Worm (Caenorhabditis elegans) whole organism, late embryonic: Measurements from ENCODE around the gene C51E3.10.

Experiments
- C08G9.2 ChIP-seq: sonication (generic microtip); optimal IDR thresholded peaks from 2 replicates; lab custom pipeline; 2016; ENCODE audit warnings: mild to moderate bottlenecking, missing genetic modification characterization, moderate library complexity, missing compliant biosample characterization
- F13H6.1 ChIP-seq: sonication (generic microtip); optimal IDR thresholded peaks from 2 replicates; lab custom pipeline; 2016; ENCODE audit warnings: missing genetic modification characterization, missing compliant biosample characterization
- K02D7.2 ChIP-seq: sonication (generic microtip); optimal IDR thresholded peaks from 2 replicates; lab custom pipeline; 2017; ENCODE audit warnings: mild to moderate bottlenecking, missing genetic modification characterization, missing compliant biosample characterization
- K09A11.1 ChIP-seq: sonication (generic microtip); optimal IDR thresholded peaks from 2 replicates; lab custom pipeline; 2017; ENCODE audit warnings: antibody characterized with exemption, mild to moderate bottlenecking, missing genetic modification characterization, missing compliant biosample characterization; ENCODE audit not compliant: insufficient read depth
- Y22D7AL.16 ChIP-seq: sonication (generic microtip); optimal IDR thresholded peaks from 2 replicates; lab custom pipeline; 2016; ENCODE audit warnings: missing genetic modification characterization, missing compliant biosample characterization
- ahr-1 ChIP-seq: sonication (generic microtip); optimal IDR thresholded peaks from 2 replicates; lab custom pipeline; 2016; ENCODE audit warnings: missing genetic modification characterization, missing compliant biosample characterization
- ama-1 ChIP-seq: fragments of 150-350 bp; optimal IDR thresholded peaks from 2 replicates; lab custom pipeline; 2014
- ceh-19 ChIP-seq: fragments of 200-800 bp; sonication (Bioruptor generic); optimal IDR thresholded peaks from 2 replicates; lab custom pipeline; 2018; ENCODE audit warnings: mild to moderate bottlenecking, missing genetic modification characterization, missing compliant biosample characterization
- ceh-2 ChIP-seq: sonication (generic microtip); optimal IDR thresholded peaks from 2 replicates; lab custom pipeline; 2016; ENCODE audit warnings: missing genotype, missing genetic modification characterization, missing compliant biosample characterization
- ceh-24 ChIP-seq: sonication (generic microtip); optimal IDR thresholded peaks from 2 replicates; lab custom pipeline; 2016; ENCODE audit warnings: mild to moderate bottlenecking, missing genetic modification characterization, missing compliant biosample characterization
- ceh-30 ChIP-seq: fragments of 150-350 bp; optimal IDR thresholded peaks from 2 replicates; lab custom pipeline; 2014; ENCODE audit warnings: missing biosample characterization, missing genetic modification characterization
- ceh-34 ChIP-seq: sonication (generic microtip); optimal IDR thresholded peaks from 2 replicates; lab custom pipeline; 2016; ENCODE audit warnings: mild to moderate bottlenecking, missing genetic modification characterization, missing compliant biosample characterization
- ceh-45 ChIP-seq: fragments of 200-800 bp; sonication (Bioruptor generic); IDR thresholded peaks from 2 replicates; pipeline ENCODE4 v1.3.6; 2022; ENCODE audit warnings: missing genetic modification reagents, missing genetic modification characterization, missing compliant biosample characterization
- ceh-48 ChIP-seq: sonication (generic microtip); optimal IDR thresholded peaks from 2 replicates; lab custom pipeline; 2016; ENCODE audit warnings: missing genetic modification characterization, inconsistent platforms, missing compliant biosample characterization
- ceh-6 ChIP-seq: fragments of 200-800 bp; sonication (Bioruptor generic); optimal IDR thresholded peaks from 2 replicates; lab custom pipeline; 2018; ENCODE audit warnings: mild to moderate bottlenecking, missing genetic modification characterization, missing compliant biosample characterization
- ceh-9 ChIP-seq: sonication (generic microtip); optimal IDR thresholded peaks from 2 replicates; lab custom pipeline; 2016; ENCODE audit warnings: mild to moderate bottlenecking, missing genetic modification characterization, inconsistent platforms, missing compliant biosample characterization
- che-1 ChIP-seq: sonication (generic microtip); optimal IDR thresholded peaks from 2 replicates; lab custom pipeline; 2016; ENCODE audit warnings: mild to moderate bottlenecking, missing genetic modification characterization, missing compliant biosample characterization
- dve-1 ChIP-seq: sonication (generic microtip); optimal IDR thresholded peaks from 2 replicates; lab custom pipeline; 2017; ENCODE audit warnings: antibody characterized with exemption, mild to moderate bottlenecking, missing genetic modification characterization, missing compliant biosample characterization
- elt-2 ChIP-seq: sonication (generic microtip); optimal IDR thresholded peaks from 2 replicates; lab custom pipeline; 2016; ENCODE audit warnings: missing genetic modification reagents, missing genetic modification characterization, missing compliant biosample characterization
- eyg-1 ChIP-seq: sonication (generic microtip); optimal IDR thresholded peaks from 2 replicates; lab custom pipeline; 2016; ENCODE audit warnings: missing genotype, missing genetic modification characterization, missing compliant biosample characterization
- fkh-6 ChIP-seq: sonication (generic microtip); optimal IDR thresholded peaks from 2 replicates; lab custom pipeline; 2016; ENCODE audit warnings: missing genetic modification characterization, missing compliant biosample characterization
- gmeb-2 ChIP-seq: sonication (generic microtip); optimal IDR thresholded peaks from 2 replicates; lab custom pipeline; 2016; ENCODE audit warnings: missing genetic modification characterization, inconsistent platforms, missing compliant biosample characterization
- hlh-15 ChIP-seq: sonication (generic microtip); optimal IDR thresholded peaks from 2 replicates; lab custom pipeline; 2016; ENCODE audit warnings: missing genetic modification characterization, missing compliant biosample characterization
- hlh-30 ChIP-seq: sonication (generic microtip); optimal IDR thresholded peaks from 2 replicates; lab custom pipeline; 2017; ENCODE audit warnings: antibody characterized with exemption, missing genetic modification characterization, missing compliant biosample characterization; ENCODE audit not compliant: insufficient read depth
- hlh-6 ChIP-seq: sonication (generic microtip); optimal IDR thresholded peaks from 2 replicates; lab custom pipeline; 2016; ENCODE audit warnings: missing genotype, missing genetic modification characterization, missing compliant biosample characterization
- hlh-8 ChIP-seq: sonication (generic microtip); optimal IDR thresholded peaks from 2 replicates; lab custom pipeline; 2016; ENCODE audit warnings: missing genotype, missing genetic modification characterization, missing compliant biosample characterization
- lim-6 ChIP-seq: sonication (generic microtip); optimal IDR thresholded peaks from 2 replicates; lab custom pipeline; 2016; ENCODE audit warnings: missing genetic modification characterization, missing compliant biosample characterization
- nfya-1 ChIP-seq: sonication (generic microtip); optimal IDR thresholded peaks from 2 replicates; lab custom pipeline; 2017; ENCODE audit warnings: missing genetic modification characterization, mild to moderate bottlenecking, missing compliant biosample characterization, antibody characterized with exemption, moderate library complexity
- nhr-11 ChIP-seq: fragments of 150-350 bp; optimal IDR thresholded peaks from 2 replicates; lab custom pipeline; 2014; ENCODE audit warnings: missing biosample characterization, missing genetic modification characterization
- nhr-232 ChIP-seq: sonication (generic microtip); optimal IDR thresholded peaks from 2 replicates; lab custom pipeline; 2016; ENCODE audit warnings: missing genetic modification characterization, missing compliant biosample characterization
- pag-3 ChIP-seq: sonication (generic microtip); optimal IDR thresholded peaks from 2 replicates; lab custom pipeline; 2016; ENCODE audit warnings: missing compliant biosample characterization, missing genetic modification characterization, borderline replicate concordance
- pqm-1 ChIP-seq: sonication (generic microtip); optimal IDR thresholded peaks from 2 replicates; lab custom pipeline; 2016; ENCODE audit warnings: missing genetic modification characterization, missing compliant biosample characterization
- sox-2 ChIP-seq: fragments of 200-800 bp; sonication (Bioruptor generic); IDR thresholded peaks from 2 replicates; pipeline ENCODE4 v1.3.6; 2022; ENCODE audit warnings: missing genetic modification reagents, missing genetic modification characterization, missing compliant biosample characterization
- sox-4 ChIP-seq: sonication (generic microtip); optimal IDR thresholded peaks from 2 replicates; lab custom pipeline; 2017; ENCODE audit warnings: mild to moderate bottlenecking, missing genetic modification characterization, inconsistent platforms, missing compliant biosample characterization
- syd-9 ChIP-seq: sonication (generic microtip); optimal IDR thresholded peaks from 2 replicates; lab custom pipeline; 2016; ENCODE audit warnings: mild to moderate bottlenecking, missing genetic modification characterization, moderate library complexity, missing compliant biosample characterization
- tbx-7 ChIP-seq: sonication (generic microtip); optimal IDR thresholded peaks from 2 replicates; lab custom pipeline; 2016; ENCODE audit warnings: missing genotype, missing genetic modification characterization, missing compliant biosample characterization
- ttx-3 ChIP-seq: sonication (generic microtip); optimal IDR thresholded peaks from 2 replicates; lab custom pipeline; 2016; ENCODE audit warnings: missing genetic modification reagents, missing genetic modification characterization, missing compliant biosample characterization
- unc-3 ChIP-seq, 2 experiments: fragments of 200-800 bp in 1 of 2; sonication (Bioruptor generic) in 1 of 2; sonication (generic microtip) in 1 of 2; conservative IDR thresholded peaks in 1 of 2; optimal IDR thresholded peaks in 1 of 2; 2 replicates each; pipeline versions ENCODE4 v1.3.6 to Lab custom; 2016 to 2022; ENCODE audit warnings: missing compliant biosample characterization in 2 of 2, missing genetic modification characterization in 2 of 2, missing genetic modification reagents in 1 of 2
- unc-86 ChIP-seq: sonication (generic microtip); optimal IDR thresholded peaks from 2 replicates; lab custom pipeline; 2016; ENCODE audit warnings: missing genetic modification characterization, missing compliant biosample characterization
- zip-5 ChIP-seq: sonication (generic microtip); optimal IDR thresholded peaks from 2 replicates; lab custom pipeline; 2016; ENCODE audit warnings: missing genetic modification characterization, missing compliant biosample characterization

C51E3.10 gene

ce11 chrV:10185719-10186118 lies 24.8 kb upstream of the C51E3.10 start, which contains the start of gene ZK856.18:
Gene ZK856.18, minus strand, starts transcription at chrV:10186007.
- TF ChIP-seq ceh-45, result no peak
- TF ChIP-seq fkh-6 (tag; lab: Kevin White, UChicago), result no peak
- TF ChIP-seq unc-3 (GFP tag; conservative IDR thresholded peaks at IDR 0.05; lab: Robert Waterston, UW), result no peak
- TF ChIP-seq unc-3 (tag; optimal IDR thresholded peaks at IDR 0.05; lab: Kevin White, UChicago), result no peak
- no peak for TF ChIP-seq hlh-30 (tag; lab: Kevin White, UChicago)
- no peak for TF ChIP-seq ceh-30
- TF ChIP-seq hlh-15, result no peak
- TF ChIP-seq tbx-7 (tag; lab: Kevin White, UChicago), result no peak
- TF ChIP-seq ttx-3, result no peak
- no peak for TF ChIP-seq elt-2
- TF ChIP-seq Y22D7AL.16 (tag; lab: Kevin White, UChicago), result no peak
- no peak for TF ChIP-seq pag-3 (tag; lab: Kevin White, UChicago)
- no peak for TF ChIP-seq nhr-11 (tag; lab: Kevin White, UChicago)
- no peak for TF ChIP-seq C08G9.2 (tag; lab: Kevin White, UChicago)
- no peak for TF ChIP-seq K09A11.1
- no peak for TF ChIP-seq eyg-1 (tag; lab: Kevin White, UChicago)
- no peak for TF ChIP-seq unc-86 (tag; lab: Kevin White, UChicago)
- no peak for TF ChIP-seq hlh-6 (tag; lab: Kevin White, UChicago)

DNA sequence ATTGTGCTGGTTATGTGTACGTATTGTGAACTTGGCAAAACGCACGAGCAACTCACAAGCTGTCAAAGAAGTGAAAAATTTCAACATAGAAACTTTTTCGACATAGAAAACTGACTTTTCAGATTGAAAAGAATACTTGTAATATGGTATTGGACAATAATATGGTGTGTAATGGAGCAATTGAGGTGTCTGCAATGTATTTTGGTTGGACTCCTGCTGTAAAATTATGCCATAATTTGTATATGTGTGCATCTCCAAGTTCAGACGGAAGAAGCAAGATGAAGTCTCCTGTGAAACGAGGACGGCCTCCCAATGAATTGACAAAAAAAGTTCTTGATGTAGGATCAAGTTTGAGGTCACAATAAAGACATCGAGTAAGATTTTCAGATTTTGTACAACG lies 22.9 kb upstream of the C51E3.10 start:
- TF ChIP-seq ceh-34, result no peak
- no peak for TF ChIP-seq gmeb-2 (tag; lab: Kevin White, UChicago)
- no peak for TF ChIP-seq ceh-24 (tag; lab: Kevin White, UChicago)
- no peak for TF ChIP-seq hlh-30 (tag; lab: Kevin White, UChicago)
- TF ChIP-seq ceh-6 (GFP tag; lab: Kevin White, UChicago), result no peak
- no peak for TF ChIP-seq sox-2 (GFP tag; lab: Robert Waterston, UW)
- no peak for TF ChIP-seq che-1 (tag; lab: Kevin White, UChicago)
- TF ChIP-seq nfya-1 (tag; lab: Kevin White, UChicago), result no peak
- TF ChIP-seq nhr-232 (tag; lab: Kevin White, UChicago), result no peak
- TF ChIP-seq F13H6.1 (tag; lab: Kevin White, UChicago), result no peak
- TF ChIP-seq zip-5 (tag; lab: Kevin White, UChicago), result no peak
- TF ChIP-seq tbx-7 (tag; lab: Kevin White, UChicago), result no peak
- no peak for TF ChIP-seq dve-1 (tag; lab: Kevin White, UChicago)

DNA sequence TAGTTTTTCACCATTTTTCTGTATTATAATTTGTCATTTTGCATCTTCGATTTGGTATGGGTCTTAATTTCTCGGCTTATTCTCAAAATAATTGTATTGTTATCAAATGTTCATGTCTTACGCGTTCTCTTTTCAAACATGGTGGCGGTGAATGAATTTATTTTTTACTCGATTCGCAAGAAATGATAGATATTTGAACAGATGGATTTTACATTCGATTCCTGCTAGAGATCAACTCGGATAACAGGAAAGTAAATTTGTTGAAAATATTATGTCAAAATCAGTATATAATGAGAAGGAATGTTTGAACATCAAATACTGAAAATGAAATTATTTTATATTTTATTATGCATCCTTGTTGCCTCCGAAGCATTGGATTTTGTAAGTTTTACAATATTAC lies 22.1 kb upstream of the C51E3.10 start, which contains the start of gene ZK856.4:
ZK856.4 (plus strand) TSS at position 301 of the 400 bp plus-strand sequence.
- TF ChIP-seq syd-9 (tag; lab: Kevin White, UChicago), result no peak
- no peak for TF ChIP-seq unc-86 (tag; lab: Kevin White, UChicago)
- TF ChIP-seq hlh-8, result no peak
- TF ChIP-seq ceh-2, result no peak
- TF ChIP-seq ttx-3, result no peak
- TF ChIP-seq lim-6, result no peak
- TF ChIP-seq ceh-19 (GFP tag; lab: Kevin White, UChicago), result no peak
- no peak for TF ChIP-seq sox-4
- no peak for TF ChIP-seq ama-1 (lab: Kevin White, UChicago)

ce11 chrV:10179235-10179634 lies 18.3 kb upstream of the C51E3.10 start, which contains the start of gene cul-5:
Gene cul-5, plus strand, starts transcription at chrV:10179535.
- TF ChIP-seq K02D7.2 (tag; lab: Kevin White, UChicago), result no peak
- TF ChIP-seq ceh-9 (tag; lab: Kevin White, UChicago), result no peak
- peak; percentile 11 for TF ChIP-seq elt-2
- TF ChIP-seq unc-86 (tag; lab: Kevin White, UChicago), result no peak
- TF ChIP-seq pqm-1 (tag; lab: Kevin White, UChicago), result no peak
- no peak for TF ChIP-seq ahr-1 (tag; lab: Kevin White, UChicago)
- TF ChIP-seq che-1 (tag; lab: Kevin White, UChicago), result no peak
- no peak for TF ChIP-seq sox-2 (GFP tag; lab: Robert Waterston, UW)
- TF ChIP-seq ceh-48 (tag; lab: Kevin White, UChicago), result no peak
- TF ChIP-seq, all 69 proteins: peak for 1
